Worm (Caenorhabditis elegans) whole organism, dauer: ENCODE measurements around the gene srh-136.

Experiments
- unc-62 ChIP-seq: sonication (generic microtip); optimal IDR thresholded peaks from 2 replicates; lab custom pipeline; 2017; ENCODE audit warnings: missing biosample characterization, missing genetic modification reagents, missing genetic modification characterization

srh-136 gene

DNA sequence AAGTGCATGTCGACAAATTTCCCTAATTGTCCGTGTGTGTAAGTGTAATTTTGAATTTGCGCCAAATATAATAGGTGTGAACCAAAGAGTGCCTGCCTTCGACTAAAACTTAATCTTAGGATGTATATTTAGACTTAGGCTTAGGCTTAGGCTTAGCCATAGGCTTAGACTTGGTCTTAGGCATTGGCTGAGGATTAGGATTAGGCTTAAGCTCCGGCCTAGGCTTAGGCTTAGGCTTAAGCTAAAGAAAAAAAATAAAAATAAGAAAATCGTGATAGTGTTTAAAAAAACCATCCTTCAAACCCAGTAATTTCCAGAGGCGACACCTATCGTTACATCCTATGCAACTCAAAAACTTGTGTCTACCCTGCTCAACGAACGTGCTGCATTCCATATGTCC lies 51.2 kb downstream of the srh-136 start:
- no peak for TF ChIP-seq unc-62 (GFP tag; lab: Kevin White, UChicago)
